Worm (Caenorhabditis elegans) whole organism, L4 larva: ENCODE measurements around the gene Y54G2A.10.

Experiments used
- F10B5.3 ChIP-seq: sonication (generic microtip); optimal IDR thresholded peaks from 2 replicates; lab custom pipeline; 2016; ENCODE audit warnings: mild to moderate bottlenecking, missing genetic modification characterization, missing compliant biosample characterization
- F26F4.8 ChIP-seq: fragments of 200-800 bp; sonication (Bioruptor generic); conservative IDR thresholded peaks from 2 replicates; pipeline ENCODE4 v1.3.6; 2022; ENCODE audit warnings: missing genetic modification characterization, missing compliant biosample characterization
- F37D6.2 ChIP-seq: sonication (generic microtip); optimal IDR thresholded peaks from 2 replicates; lab custom pipeline; 2016; ENCODE audit warnings: mild to moderate bottlenecking, missing genetic modification characterization, missing compliant biosample characterization
- F44E2.7 ChIP-seq: fragments of 200-800 bp; sonication (Bioruptor generic); IDR thresholded peaks from 2 replicates; pipeline ENCODE4 v2.1.2; 2022; ENCODE audit warnings: missing genetic modification characterization, missing compliant biosample characterization
- R02D3.7 ChIP-seq: fragments of 150-350 bp; sonication (generic microtip); optimal IDR thresholded peaks from 3 replicates; lab custom pipeline; 2014; ENCODE audit warnings: missing biosample characterization, missing genetic modification characterization
- T20F7.1 ChIP-seq: fragments of 200-800 bp; sonication (Bioruptor generic); optimal IDR thresholded peaks from 2 replicates; lab custom pipeline; 2018; ENCODE audit warnings: mild to moderate bottlenecking, missing genetic modification characterization, missing compliant biosample characterization
- Y105C5A.15 ChIP-seq: fragments of 200-800 bp; sonication (Bioruptor generic); IDR thresholded peaks from 2 replicates; pipeline ENCODE4 v1.3.6; 2022; ENCODE audit warnings: missing genetic modification characterization, missing compliant biosample characterization
- Y5F2A.4 ChIP-seq: fragments of 200-800 bp; sonication (Bioruptor generic); optimal IDR thresholded peaks from 2 replicates; lab custom pipeline; 2018; ENCODE audit warnings: mild to moderate bottlenecking, missing genetic modification characterization, missing compliant biosample characterization
- ZK546.5 ChIP-seq, 2 experiments: sonication (generic microtip); optimal IDR thresholded peaks; 2 replicates each; lab custom pipeline; 2017; ENCODE audit warnings: missing biosample characterization in 2 of 2, missing genetic modification characterization in 2 of 2
- ama-1 ChIP-seq: fragments of 150-350 bp; optimal IDR thresholded peaks from 2 replicates; lab custom pipeline; 2014; ENCODE audit warnings: inconsistent platforms, mixed read lengths
- attf-4 ChIP-seq: sonication (generic microtip); optimal IDR thresholded peaks from 3 replicates; lab custom pipeline; 2017; ENCODE audit warnings: missing biosample characterization, missing genetic modification characterization
- ceh-20 ChIP-seq: fragments of 200-800 bp; sonication (Bioruptor generic); IDR thresholded peaks from 2 replicates; pipeline ENCODE4 v1.3.6; 2022; ENCODE audit warnings: missing genetic modification reagents, missing genetic modification characterization, missing compliant biosample characterization
- ceh-28 ChIP-seq: fragments of 150-350 bp; optimal IDR thresholded peaks from 2 replicates; lab custom pipeline; 2014; ENCODE audit warnings: missing biosample characterization, missing genetic modification reagents, missing genetic modification characterization
- ctbp-1 ChIP-seq: fragments of 200-800 bp; sonication (Bioruptor generic); IDR thresholded peaks from 2 replicates; pipeline ENCODE4 v1.3.6; 2022; ENCODE audit warnings: missing genetic modification reagents, missing genetic modification characterization, missing compliant biosample characterization
- dmd-8 ChIP-seq: fragments of 200-800 bp; sonication (Bioruptor generic); IDR thresholded peaks from 2 replicates; pipeline ENCODE4 v1.3.6; 2022; ENCODE audit warnings: missing genetic modification characterization, missing compliant biosample characterization
- dpl-1 ChIP-seq: fragments of 150-350 bp; optimal IDR thresholded peaks from 2 replicates; lab custom pipeline; 2014; ENCODE audit warnings: missing biosample characterization, missing genetic modification reagents, missing genetic modification characterization
- dve-1 ChIP-seq: sonication (generic microtip); optimal IDR thresholded peaks from 2 replicates; lab custom pipeline; 2017; ENCODE audit warnings: antibody characterized with exemption, mild to moderate bottlenecking, missing genetic modification characterization, missing compliant biosample characterization; ENCODE audit not compliant: insufficient read depth
- egl-43 ChIP-seq: fragments of 200-800 bp; sonication (Bioruptor generic); IDR thresholded peaks from 2 replicates; pipeline ENCODE4 v1.3.6; 2022; ENCODE audit warnings: missing genetic modification reagents, missing genetic modification characterization, missing compliant biosample characterization
- fkh-10 ChIP-seq: fragments of 150-350 bp; optimal IDR thresholded peaks from 2 replicates; lab custom pipeline; 2014; ENCODE audit warnings: missing biosample characterization, missing genetic modification reagents, missing genetic modification characterization
- fos-1 ChIP-seq: fragments of 150-350 bp; optimal IDR thresholded peaks from 2 replicates; lab custom pipeline; 2014; ENCODE audit warnings: missing biosample characterization, missing genetic modification characterization
- gei-8 ChIP-seq: fragments of 200-800 bp; sonication (Bioruptor generic); optimal IDR thresholded peaks from 2 replicates; lab custom pipeline; 2018; ENCODE audit warnings: mild to moderate bottlenecking, missing genetic modification characterization, missing compliant biosample characterization
- hif-1 ChIP-seq, 2 experiments: sonication (generic microtip); optimal IDR thresholded peaks; 2 replicates each; lab custom pipeline; 2016 to 2017; ENCODE audit warnings: missing compliant biosample characterization in 2 of 2, missing genetic modification characterization in 2 of 2, missing genetic modification reagents in 2 of 2, missing genotype in 2 of 2, mild to moderate bottlenecking in 1 of 2
- hlh-11 ChIP-seq: fragments of 200-800 bp; sonication (Bioruptor generic); optimal IDR thresholded peaks from 2 replicates; lab custom pipeline; 2018; ENCODE audit warnings: mild to moderate bottlenecking, missing genetic modification characterization, missing compliant biosample characterization
- hmg-1.1 ChIP-seq: fragments of 200-800 bp; sonication (Bioruptor generic); IDR thresholded peaks from 2 replicates; pipeline ENCODE4 v1.3.6; 2022; ENCODE audit warnings: missing genetic modification reagents, missing genetic modification characterization, missing compliant biosample characterization
- jun-1 ChIP-seq: fragments of 150-350 bp; optimal IDR thresholded peaks from 2 replicates; lab custom pipeline; 2014; ENCODE audit warnings: missing biosample characterization, missing genetic modification reagents, missing genetic modification characterization
- lim-7 ChIP-seq: fragments of 200-800 bp; sonication (Bioruptor generic); IDR thresholded peaks from 2 replicates; pipeline ENCODE4 v1.3.6; 2022; ENCODE audit warnings: missing genetic modification characterization, missing compliant biosample characterization
- lin-15B ChIP-seq: fragments of 150-350 bp; sonication (generic microtip); optimal IDR thresholded peaks from 3 replicates; lab custom pipeline; 2014; ENCODE audit warnings: missing biosample characterization, missing genetic modification characterization
- lin-29 ChIP-seq: fragments of 200-800 bp; sonication (Bioruptor generic); IDR thresholded peaks from 2 replicates; pipeline ENCODE4 v1.3.6; 2022; ENCODE audit warnings: missing genetic modification reagents, missing genetic modification characterization, missing compliant biosample characterization
- lin-39 ChIP-seq: fragments of 150-350 bp; optimal IDR thresholded peaks from 2 replicates; lab custom pipeline; 2014; ENCODE audit warnings: missing biosample characterization, missing genetic modification reagents, missing genetic modification characterization
- lsy-2 ChIP-seq, 2 experiments: fragments of 150-350 bp in 1 of 2; sonication (generic microtip) in 1 of 2; optimal IDR thresholded peaks; 2 replicates each; lab custom pipeline; 2014 to 2017; ENCODE audit warnings: missing biosample characterization in 2 of 2, missing genetic modification characterization in 2 of 2
- madf-9 ChIP-seq: fragments of 200-800 bp; sonication (Bioruptor generic); conservative IDR thresholded peaks from 2 replicates; pipeline ENCODE4 v1.3.6; 2022; ENCODE audit warnings: missing genetic modification reagents, missing genetic modification characterization, missing compliant biosample characterization
- mdl-1 ChIP-seq, 2 experiments: fragments of 150-350 bp in 1 of 2; sonication (generic microtip) in 1 of 2; optimal IDR thresholded peaks; 2 replicates each; lab custom pipeline; 2014 to 2017; ENCODE audit warnings: missing biosample characterization in 2 of 2, missing genetic modification characterization in 2 of 2
- mdt-29 ChIP-seq: fragments of 200-800 bp; sonication (Bioruptor generic); IDR thresholded peaks from 2 replicates; pipeline ENCODE4 v1.3.6; 2022; ENCODE audit warnings: missing genetic modification reagents, missing genetic modification characterization, missing compliant biosample characterization
- mep-1 ChIP-seq: fragments of 150-350 bp; sonication (generic microtip); optimal IDR thresholded peaks from 3 replicates; lab custom pipeline; 2014; ENCODE audit warnings: missing biosample characterization, missing genetic modification characterization
- nhr-11 ChIP-seq: fragments of 150-350 bp; optimal IDR thresholded peaks from 2 replicates; lab custom pipeline; 2014; ENCODE audit warnings: missing biosample characterization, missing genetic modification characterization
- nhr-111 ChIP-seq: fragments of 200-800 bp; sonication (Bioruptor generic); optimal IDR thresholded peaks from 2 replicates; lab custom pipeline; 2018; ENCODE audit warnings: mild to moderate bottlenecking, missing genetic modification characterization, missing compliant biosample characterization
- nhr-237 ChIP-seq: sonication (generic microtip); optimal IDR thresholded peaks from 2 replicates; lab custom pipeline; 2017; ENCODE audit warnings: missing biosample characterization, missing genetic modification characterization
- nhr-25 ChIP-seq: sonication (generic microtip); optimal IDR thresholded peaks from 2 replicates; lab custom pipeline; 2017; ENCODE audit warnings: missing genetic modification characterization, mild to moderate bottlenecking, missing compliant biosample characterization, antibody characterized with exemption, moderate library complexity, borderline replicate concordance; ENCODE audit not compliant: insufficient read depth
- nhr-48 ChIP-seq: sonication (generic microtip); optimal IDR thresholded peaks from 2 replicates; lab custom pipeline; 2016; ENCODE audit warnings: mild to moderate bottlenecking, missing genetic modification characterization, missing compliant biosample characterization
- nhr-76 ChIP-seq: fragments of 150-350 bp; optimal IDR thresholded peaks from 2 replicates; lab custom pipeline; 2014; ENCODE audit warnings: missing biosample characterization, missing genetic modification characterization
- pha-4 ChIP-seq, 2 experiments: fragments of 150-350 bp in 1 of 2; fragments of 200-800 bp in 1 of 2; sonication (Bioruptor generic) in 1 of 2; IDR thresholded peaks in 1 of 2; optimal IDR thresholded peaks in 1 of 2; 2 replicates each; pipeline versions ENCODE4 v1.3.6 to Lab custom; 2014 to 2022; ENCODE audit warnings: missing genetic modification characterization in 2 of 2, missing genetic modification reagents in 2 of 2, missing biosample characterization in 1 of 2, missing compliant biosample characterization in 1 of 2
- pqm-1 ChIP-seq: sonication (generic microtip); optimal IDR thresholded peaks from 2 replicates; lab custom pipeline; 2017; ENCODE audit warnings: missing biosample characterization, missing genetic modification characterization
- rbr-2 ChIP-seq: sonication (generic microtip); optimal IDR thresholded peaks from 2 replicates; lab custom pipeline; 2016; ENCODE audit warnings: missing genotype, missing genetic modification characterization, missing compliant biosample characterization
- sdz-12 ChIP-seq: fragments of 200-800 bp; sonication (Bioruptor generic); optimal IDR thresholded peaks from 2 replicates; lab custom pipeline; 2018; ENCODE audit warnings: mild to moderate bottlenecking, missing genetic modification characterization, missing compliant biosample characterization
- set-16 ChIP-seq: fragments of 200-800 bp; sonication (Bioruptor generic); IDR thresholded peaks from 2 replicates; pipeline ENCODE4 v1.3.6; 2022; ENCODE audit warnings: missing genetic modification reagents, missing genetic modification characterization, missing compliant biosample characterization
- snpc-4 ChIP-seq: fragments of 150-350 bp; optimal IDR thresholded peaks from 2 replicates; lab custom pipeline; 2014; ENCODE audit warnings: missing biosample characterization, missing genetic modification characterization
- spr-1 ChIP-seq: sonication (generic microtip); optimal IDR thresholded peaks from 2 replicates; lab custom pipeline; 2016; ENCODE audit warnings: mild to moderate bottlenecking, missing genetic modification characterization, missing compliant biosample characterization
- tag-97 ChIP-seq: fragments of 200-800 bp; sonication (Bioruptor generic); IDR thresholded peaks from 2 replicates; pipeline ENCODE4 v1.3.6; 2022; ENCODE audit warnings: missing genetic modification characterization, missing compliant biosample characterization
- unc-39 ChIP-seq: sonication (generic microtip); optimal IDR thresholded peaks from 2 replicates; lab custom pipeline; 2017; ENCODE audit warnings: missing biosample characterization, missing genetic modification characterization
- zfp-3 ChIP-seq: fragments of 200-800 bp; sonication (Bioruptor generic); conservative IDR thresholded peaks from 2 replicates; pipeline ENCODE4 v1.3.6; 2022; ENCODE audit warnings: missing genetic modification reagents, missing genetic modification characterization, missing compliant biosample characterization
- zip-11 ChIP-seq: fragments of 200-800 bp; sonication (Bioruptor generic); IDR thresholded peaks from 2 replicates; pipeline ENCODE4 v1.3.6; 2022; ENCODE audit warnings: missing genetic modification characterization, missing compliant biosample characterization
- ztf-11 ChIP-seq: fragments of 150-350 bp; optimal IDR thresholded peaks from 2 replicates; lab custom pipeline; 2014; ENCODE audit warnings: missing biosample characterization, missing genetic modification characterization

Gene Y54G2A.10

ce11 chrIV:2808154-2808553 lies 8.7 kb downstream of the Y54G2A.10 start (continued):
- TF ChIP-seq F10B5.3 (tag; lab: Kevin White, UChicago) (no peak), snpc-4 (no peak), mdt-29 (no peak), attf-4 (no peak), nhr-237 (tag; lab: Kevin White, UChicago) (no peak), mep-1 (tag; lab: Kevin White, UChicago) (no peak), T20F7.1 (no peak), R02D3.7 (tag; lab: Kevin White, UChicago) (no peak), dmd-8 (0 out of 2 replicates have a peak, but pooled peaks have one; percentile 53), zfp-3 (GFP tag; lab: Robert Waterston, UW) (no peak), nhr-111 (GFP tag; lab: Kevin White, UChicago) (no peak), ceh-28 (tag; lab: Kevin White, UChicago) (no peak), ZK546.5 (tag; optimal IDR thresholded peaks at IDR 0.05; lab: Kevin White, UChicago) (no peak), ctbp-1 (no peak), lim-7 (GFP tag; lab: Robert Waterston, UW) (peak; percentile 75), mdl-1 (tag; optimal IDR thresholded peaks at IDR 0.05; lab: Kevin White, UChicago) (no peak), F37D6.2 (tag; lab: Kevin White, UChicago) (no peak), unc-39 (tag; lab: Kevin White, UChicago) (no peak), sdz-12 (GFP tag; lab: Kevin White, UChicago) (no peak), fos-1 (tag; lab: Kevin White, UChicago) (no peak), fkh-10 (GFP tag; lab: Kevin White, UChicago) (no peak), F44E2.7 (GFP tag; lab: Robert Waterston, UW) (0 out of 2 replicates have a peak, but pooled peaks have one; percentile 67), lin-39 (no peak), nhr-48 (tag; lab: Kevin White, UChicago) (no peak), ceh-20 (GFP tag; lab: Robert Waterston, UW) (no peak), hlh-11 (tag; lab: Kevin White, UChicago) (no peak), nhr-76 (tag; lab: Kevin White, UChicago) (no peak), ztf-11 (no peak), nhr-25 (tag; lab: Kevin White, UChicago) (no peak), egl-43 (GFP tag; lab: Robert Waterston, UW) (no peak), Y105C5A.15 (0 out of 2 replicates have a peak, but pooled peaks have one; percentile 42), set-16 (peak; percentile 41), spr-1 (tag; lab: Kevin White, UChicago) (no peak), lin-29 (GFP tag; lab: Robert Waterston, UW) (0 out of 2 replicates have a peak, but pooled peaks have one; percentile 19), gei-8 (no peak), zip-11 (GFP tag; lab: Robert Waterston, UW) (no peak), rbr-2 (tag; lab: Kevin White, UChicago) (no peak), pqm-1 (tag; lab: Kevin White, UChicago) (no peak), F26F4.8 (GFP tag; lab: Robert Waterston, UW) (0 out of 2 replicates have a peak, but pooled peaks have one; percentile 55), hmg-1.1 (GFP tag; lab: Robert Waterston, UW) (no peak), pha-4 (GFP tag; IDR thresholded peaks at IDR 0.05; lab: Robert Waterston, UW) (0 out of 2 replicates have a peak, but pooled peaks have one; percentile 18), pha-4 (tag; optimal IDR thresholded peaks at IDR 0.05; lab: Kevin White, UChicago) (no peak), tag-97 (no peak), dpl-1 (GFP tag; lab: Kevin White, UChicago) (no peak), jun-1 (no peak), madf-9 (GFP tag; lab: Robert Waterston, UW) (no peak), dve-1 (no peak), lsy-2 (tag; optimal IDR thresholded peaks at IDR 0.05; lab: Kevin White, UChicago) (no peak), lin-15B (no peak), nhr-11 (no peak), ama-1 (lab: Kevin White, UChicago) (no peak), hif-1 (tag; optimal IDR thresholded peaks at IDR 0.05; lab: Kevin White, UChicago) (no peak), Y5F2A.4 (GFP tag; lab: Kevin White, UChicago) (no peak)
